Worm (Caenorhabditis elegans) whole organism, mixed stage, embryonic: Measurements from ENCODE around the gene adss-1.

ENCODE experiments used
- lsy-2 ChIP-seq: fragments of 150-350 bp; optimal IDR thresholded peaks from 2 replicates; lab custom pipeline; 2014; ENCODE audit warnings: missing biosample characterization, missing genetic modification characterization
- nhr-237 ChIP-seq: fragments of 150-350 bp; optimal IDR thresholded peaks from 2 replicates; lab custom pipeline; 2014; ENCODE audit warnings: missing biosample characterization, missing genetic modification characterization
- nhr-28 ChIP-seq: fragments of 150-350 bp; optimal IDR thresholded peaks from 2 replicates; lab custom pipeline; 2014; ENCODE audit warnings: missing biosample characterization, missing genetic modification characterization
- pha-4 ChIP-seq: fragments of 150-350 bp; optimal IDR thresholded peaks from 2 replicates; lab custom pipeline; 2018; ENCODE audit warnings: missing biosample characterization, missing genetic modification reagents, missing genetic modification characterization
- snpc-4 ChIP-seq: fragments of 150-350 bp; optimal IDR thresholded peaks from 2 replicates; lab custom pipeline; 2014; ENCODE audit warnings: missing biosample characterization, missing genetic modification characterization

ce11 chrV:4857561-4857960 lies 34.3 kb upstream of the adss-1 start:
- TF ChIP-seq lsy-2 (tag; lab: Kevin White, UChicago) (no peak), pha-4 (tag; lab: Kevin White, UChicago) (no peak), nhr-237 (tag; lab: Kevin White, UChicago) (no peak), snpc-4 (no peak), nhr-28 (tag; lab: Kevin White, UChicago) (no peak)
